Worm (Caenorhabditis elegans) whole organism, early embryonic: ENCODE results near the gene isy-1.

Experiments used
- B0310.2 ChIP-seq: sonication (generic microtip); optimal IDR thresholded peaks from 2 replicates; lab custom pipeline; 2016; ENCODE audit warnings: mild to moderate bottlenecking, missing genetic modification characterization, missing compliant biosample characterization
- F13C5.2 ChIP-seq: sonication (generic microtip); optimal IDR thresholded peaks from 2 replicates; lab custom pipeline; 2017; ENCODE audit warnings: mild to moderate bottlenecking, missing genetic modification characterization, inconsistent platforms, missing compliant biosample characterization
- aly-1 ChIP-seq: sonication (generic microtip); optimal IDR thresholded peaks from 2 replicates; lab custom pipeline; 2016; ENCODE audit warnings: missing genetic modification characterization, missing compliant biosample characterization
- ama-1 ChIP-seq: fragments of 150-350 bp; optimal IDR thresholded peaks from 2 replicates; lab custom pipeline; 2014
- ceh-13 ChIP-seq: fragments of 200-800 bp; sonication (Bioruptor generic); optimal IDR thresholded peaks from 2 replicates; lab custom pipeline; 2018; ENCODE audit warnings: mild to moderate bottlenecking, missing genetic modification characterization, missing compliant biosample characterization
- ceh-36 ChIP-seq: sonication (generic microtip); optimal IDR thresholded peaks from 2 replicates; lab custom pipeline; 2016; ENCODE audit warnings: missing genetic modification characterization, inconsistent platforms, missing compliant biosample characterization
- ets-7 ChIP-seq: sonication (generic microtip); optimal IDR thresholded peaks from 2 replicates; lab custom pipeline; 2016; ENCODE audit warnings: missing genotype, missing genetic modification characterization, missing compliant biosample characterization
- flt-1 ChIP-seq: fragments of 200-800 bp; sonication (Bioruptor generic); IDR thresholded peaks from 2 replicates; pipeline ENCODE4 v1.3.6; 2022; ENCODE audit warnings: missing genetic modification characterization, missing compliant biosample characterization
- hmbx-1 ChIP-seq: sonication (generic microtip); optimal IDR thresholded peaks from 2 replicates; lab custom pipeline; 2016; ENCODE audit warnings: mild to moderate bottlenecking, missing genetic modification characterization, missing compliant biosample characterization
- hmg-4 ChIP-seq: fragments of 200-800 bp; sonication (Bioruptor generic); optimal IDR thresholded peaks from 2 replicates; lab custom pipeline; 2018; ENCODE audit warnings: mild to moderate bottlenecking, missing genetic modification characterization, missing compliant biosample characterization
- hnd-1 ChIP-seq: sonication (generic microtip); optimal IDR thresholded peaks from 2 replicates; lab custom pipeline; 2016; ENCODE audit warnings: missing genetic modification characterization, missing compliant biosample characterization
- pes-1 ChIP-seq: fragments of 200-800 bp; sonication (Bioruptor generic); IDR thresholded peaks from 2 replicates; pipeline ENCODE4 v1.3.6; 2022; ENCODE audit warnings: missing genetic modification reagents, missing genetic modification characterization, missing compliant biosample characterization
- scrt-1 ChIP-seq: fragments of 200-800 bp; sonication (Bioruptor generic); IDR thresholded peaks from 2 replicates; pipeline ENCODE4 v1.3.6; 2022; ENCODE audit warnings: missing genetic modification characterization, missing compliant biosample characterization
- sea-1 ChIP-seq: fragments of 200-800 bp; sonication (Bioruptor generic); conservative IDR thresholded peaks from 2 replicates; pipeline ENCODE4 v1.3.6; 2022; ENCODE audit warnings: missing genetic modification characterization, missing compliant biosample characterization
- tbx-11 ChIP-seq: fragments of 200-800 bp; sonication (Bioruptor generic); IDR thresholded peaks from 2 replicates; pipeline ENCODE4 v1.3.6; 2022; ENCODE audit warnings: missing genetic modification characterization, missing compliant biosample characterization
- tbx-37 ChIP-seq: fragments of 200-800 bp; sonication (Bioruptor generic); conservative IDR thresholded peaks from 2 replicates; pipeline ENCODE4 v1.3.6; 2022; ENCODE audit warnings: missing genetic modification reagents, missing genetic modification characterization, missing compliant biosample characterization
- tra-4 ChIP-seq: sonication (generic microtip); optimal IDR thresholded peaks from 2 replicates; lab custom pipeline; 2017; ENCODE audit warnings: missing genetic modification characterization, missing compliant biosample characterization

Gene isy-1

ce11 chrV:10975091-10975490, 25.4 kb downstream of the isy-1 start:
- TF ChIP-seq scrt-1 (GFP tag; lab: Robert Waterston, UW) (no peak), tra-4 (no peak), ama-1 (lab: Kevin White, UChicago) (no peak), hmbx-1 (no peak), ets-7 (tag; lab: Kevin White, UChicago) (no peak), tbx-37 (GFP tag; lab: Robert Waterston, UW) (no peak), sea-1 (GFP tag; lab: Robert Waterston, UW) (no peak), tbx-11 (GFP tag; lab: Robert Waterston, UW) (no peak), hnd-1 (tag; lab: Kevin White, UChicago) (no peak), aly-1 (no peak), hmg-4 (GFP tag; lab: Kevin White, UChicago) (no peak), flt-1 (GFP tag; lab: Robert Waterston, UW) (no peak), B0310.2 (tag; lab: Kevin White, UChicago) (no peak), F13C5.2 (tag; lab: Kevin White, UChicago) (no peak), ceh-13 (GFP tag; lab: Kevin White, UChicago) (no peak), ceh-36 (tag; lab: Kevin White, UChicago) (no peak), pes-1 (GFP tag; lab: Robert Waterston, UW) (no peak)

- no peak for TF ChIP-seq ceh-36 (tag; lab: Kevin White, UChicago)
- no peak for TF ChIP-seq pes-1 (GFP tag; lab: Robert Waterston, UW)
These were observed 29.6 kb downstream of the isy-1 start for ce11 chrV:10970930-10971329.

ce11 chrV:10970070-10970469, 30.4 kb downstream of the isy-1 start, which contains the start of gene F17C11.22:
F17C11.22 (minus strand) TSS chrV:10970170.
- TF ChIP-seq ceh-13 (GFP tag; lab: Kevin White, UChicago) (no peak), ama-1 (lab: Kevin White, UChicago) (no peak), ets-7 (tag; lab: Kevin White, UChicago) (no peak), hmg-4 (GFP tag; lab: Kevin White, UChicago) (no peak), flt-1 (GFP tag; lab: Robert Waterston, UW) (no peak), F13C5.2 (tag; lab: Kevin White, UChicago) (no peak), tbx-37 (GFP tag; lab: Robert Waterston, UW) (no peak), scrt-1 (GFP tag; lab: Robert Waterston, UW) (no peak), pes-1 (GFP tag; lab: Robert Waterston, UW) (no peak), B0310.2 (tag; lab: Kevin White, UChicago) (no peak), aly-1 (no peak), tra-4 (no peak), ceh-36 (tag; lab: Kevin White, UChicago) (no peak), hmbx-1 (no peak), tbx-11 (GFP tag; lab: Robert Waterston, UW) (no peak), sea-1 (GFP tag; lab: Robert Waterston, UW) (no peak), hnd-1 (tag; lab: Kevin White, UChicago) (no peak)

- TF ChIP-seq hmbx-1 (no peak), pes-1 (GFP tag; lab: Robert Waterston, UW) (no peak), ets-7 (tag; lab: Kevin White, UChicago) (no peak), aly-1 (no peak), tbx-11 (GFP tag; lab: Robert Waterston, UW) (no peak), hnd-1 (tag; lab: Kevin White, UChicago) (no peak)
These were observed 32.8 kb downstream of the isy-1 start for ce11 chrV:10967594-10968273.

ce11 chrV:10966874-10967273, 33.6 kb downstream of the isy-1 start:
- TF ChIP-seq tbx-37 (GFP tag; lab: Robert Waterston, UW) (no peak), hmg-4 (GFP tag; lab: Kevin White, UChicago) (no peak), F13C5.2 (tag; lab: Kevin White, UChicago) (no peak), hmbx-1 (no peak), ceh-13 (GFP tag; lab: Kevin White, UChicago) (no peak), sea-1 (GFP tag; lab: Robert Waterston, UW) (no peak), flt-1 (GFP tag; lab: Robert Waterston, UW) (no peak), B0310.2 (tag; lab: Kevin White, UChicago) (no peak)

ce11 chrV:10965501-10965900, 35.0 kb downstream of the isy-1 start, which contains the start of the genes ctf-4 and eef-1G:
ctf-4 (minus strand) TSS chrV:10965539.
eef-1G (plus strand) TSS chrV:10965719.
- TF ChIP-seq sea-1 (GFP tag; lab: Robert Waterston, UW) = no peak
- peak; percentile 74 for TF ChIP-seq F13C5.2 (tag; lab: Kevin White, UChicago)

- TF ChIP-seq aly-1 (no peak), ama-1 (lab: Kevin White, UChicago) (no peak), tbx-11 (GFP tag; lab: Robert Waterston, UW) (no peak), hmg-4 (GFP tag; lab: Kevin White, UChicago) (no peak), hnd-1 (tag; lab: Kevin White, UChicago) (no peak), B0310.2 (tag; lab: Kevin White, UChicago) (no peak), tbx-37 (GFP tag; lab: Robert Waterston, UW) (no peak), scrt-1 (GFP tag; lab: Robert Waterston, UW) (no peak), sea-1 (GFP tag; lab: Robert Waterston, UW) (no peak), F13C5.2 (tag; lab: Kevin White, UChicago) (no peak), hmbx-1 (no peak), ets-7 (tag; lab: Kevin White, UChicago) (no peak), ceh-36 (tag; lab: Kevin White, UChicago) (no peak), flt-1 (GFP tag; lab: Robert Waterston, UW) (no peak), ceh-13 (GFP tag; lab: Kevin White, UChicago) (no peak), tra-4 (no peak)
These were observed 39.0 kb downstream of the isy-1 start for ce11 chrV:10961448-10961870.
